Fruit fly (Drosophila melanogaster): ENCODE data around the gene CG4362.
A peak's percentile ranks its signal among the peaks of the same experiment; 100 is the strongest.

The CG4362 gene

DNA sequence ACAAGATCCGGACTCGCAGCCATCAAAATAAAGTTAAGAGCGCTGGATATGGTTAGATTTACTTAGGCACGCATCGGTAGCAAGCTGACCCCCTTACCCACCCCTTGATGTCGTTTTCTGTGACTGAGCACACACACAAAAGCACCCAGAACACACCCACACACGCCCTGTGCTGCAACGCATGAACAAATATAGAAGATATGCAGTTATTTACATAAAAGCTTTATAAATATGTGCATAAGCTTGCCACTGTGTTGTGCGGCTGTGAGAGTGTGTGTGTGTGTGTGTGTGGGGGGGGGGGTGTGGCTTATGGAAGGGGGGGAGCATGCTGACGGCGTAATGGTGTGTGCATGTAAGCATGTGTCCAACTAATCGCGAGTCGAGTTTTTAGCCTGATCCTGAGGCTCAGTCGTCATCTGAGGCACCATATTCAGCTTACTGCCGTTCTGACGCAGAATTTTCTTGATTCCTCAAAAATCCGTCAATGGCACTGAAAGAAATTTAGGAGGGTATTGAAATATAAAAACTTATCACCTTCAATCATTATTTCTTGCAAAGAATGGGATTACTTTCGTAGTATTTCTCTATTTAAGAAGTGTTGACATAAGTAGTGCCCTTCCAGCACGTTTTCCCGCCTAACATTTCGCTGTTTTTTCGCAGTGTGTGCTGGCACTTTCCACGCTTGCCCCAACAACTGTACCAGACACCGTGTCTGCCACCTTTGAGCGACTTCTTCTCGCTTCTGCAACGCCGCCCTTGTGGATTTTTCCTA is 21.5 kb downstream of the CG4362 start (continued):
- TF ChIP-seq Tbp (GFP tag; optimal IDR thresholded peaks at IDR 0.05): no peak
- peak; percentile 10 for TF ChIP-seq nom (GFP tag; optimal IDR thresholded peaks at IDR 0.05)
- peak; percentile 26 for TF ChIP-seq tio (GFP tag; optimal IDR thresholded peaks at IDR 0.05)
- TF ChIP-seq CG31388 (GFP tag; optimal IDR thresholded peaks at IDR 0.05): peak; percentile 50
- peak; percentile 53 for TF ChIP-seq CG16863 (GFP tag; optimal IDR thresholded peaks at IDR 0.05)
- no peak for TF ChIP-seq hb (GFP tag; IDR thresholded peaks at IDR 0.05; ENCODE audit: partially characterized antibody)
- TF ChIP-seq CG3065 (GFP tag; optimal IDR thresholded peaks at IDR 0.05): peak; percentile 36
- TF ChIP-seq Elba2 (GFP tag; optimal IDR thresholded peaks at IDR 0.05): no peak
- TF ChIP-seq Lim3 (GFP tag; IDR thresholded peaks at IDR 0.05): no peak
- peak; percentile 46 for TF ChIP-seq cg (GFP tag; optimal IDR thresholded peaks at IDR 0.05)
- peak; percentile 63 for TF ChIP-seq CG5245 (GFP tag; optimal IDR thresholded peaks at IDR 0.05)
- no peak for TF ChIP-seq da (GFP tag; optimal IDR thresholded peaks at IDR 0.05)
- no peak for TF ChIP-seq dpn (GFP tag; optimal IDR thresholded peaks at IDR 0.05)
- TF ChIP-seq sens (GFP tag): peak; percentile 35
- peak; percentile 51 for TF ChIP-seq CG43689 (GFP tag; IDR thresholded peaks at IDR 0.05)
- peak; percentile 61 for TF ChIP-seq Nf-YA (GFP tag; IDR thresholded peaks at IDR 0.05)
- TF ChIP-seq CG14441 (GFP tag; IDR thresholded peaks at IDR 0.05): 0 out of 2 replicates have a peak, but pooled peaks have one; percentile 7
- no peak for TF ChIP-seq rib (GFP tag; IDR thresholded peaks at IDR 0.05)
- 0 out of 4 replicates have a peak, but pooled peaks have one; percentile 2 for TF ChIP-seq Gug (GFP tag; IDR thresholded peaks at IDR 0.05)
- TF ChIP-seq CG8478 (optimal IDR thresholded peaks at IDR 0.05): no peak
- TF ChIP-seq bigmax (GFP tag; optimal IDR thresholded peaks at IDR 0.05): no peak
- TF ChIP-seq odd (GFP tag; optimal IDR thresholded peaks at IDR 0.05): peak; percentile 40
- TF ChIP-seq sens-2 (GFP tag; IDR thresholded peaks at IDR 0.05): peak; percentile 41; the same call in 1 of the 2 replicates
- no peak for TF ChIP-seq CG11696 (GFP tag; IDR thresholded peaks at IDR 0.05)
- TF ChIP-seq Stat92E (GFP tag; optimal IDR thresholded peaks at IDR 0.05): no peak
- peak; percentile 93 for TF ChIP-seq CG1792 (GFP tag; optimal IDR thresholded peaks at IDR 0.05)
- peak; percentile 80 for TF ChIP-seq CG18599 (GFP tag; optimal IDR thresholded peaks at IDR 0.05)
- no peak for TF ChIP-seq dati (GFP tag; IDR thresholded peaks at IDR 0.05)
- TF ChIP-seq Camta (GFP tag; optimal IDR thresholded peaks at IDR 0.05): no peak
- TF ChIP-seq aop (GFP tag; IDR thresholded peaks at IDR 0.05): 0 out of 2 replicates have a peak, but pooled peaks have one; percentile 32
- no peak for TF ChIP-seq CG15479 (GFP tag; optimal IDR thresholded peaks at IDR 0.05)
- no peak for TF ChIP-seq CG12155 (GFP tag; optimal IDR thresholded peaks at IDR 0.05)
- no peak; the same call in 2 of the 3 replicates for TF ChIP-seq B-H1 (GFP tag; IDR thresholded peaks at IDR 0.05)
- TF ChIP-seq Sox100B (GFP tag; optimal IDR thresholded peaks at IDR 0.05): peak; percentile 39
- TF ChIP-seq CG3163 (GFP tag; optimal IDR thresholded peaks at IDR 0.05): peak; percentile 19
- peak; percentile 49 for TF ChIP-seq CG12391 (tag; optimal IDR thresholded peaks at IDR 0.05)
- no peak for TF ChIP-seq CG12299 (tag; optimal IDR thresholded peaks at IDR 0.05)
- TF ChIP-seq CG17802 (tag; optimal IDR thresholded peaks at IDR 0.05): no peak
- peak; percentile 70 for TF ChIP-seq CG18764 (GFP tag; optimal IDR thresholded peaks at IDR 0.05)
- TF ChIP-seq Asciz (GFP tag; optimal IDR thresholded peaks at IDR 0.05): peak; percentile 94
- no peak for TF ChIP-seq so (GFP tag; IDR thresholded peaks at IDR 0.05)
- TF ChIP-seq tin (GFP tag; optimal IDR thresholded peaks at IDR 0.05): peak; percentile 48
- TF ChIP-seq sna (GFP tag; IDR thresholded peaks at IDR 0.05; ENCODE audit: partially characterized antibody): no peak
- no peak for TF ChIP-seq mirr (GFP tag; optimal IDR thresholded peaks at IDR 0.05)
- TF ChIP-seq CG12942 (GFP tag; optimal IDR thresholded peaks at IDR 0.05): peak; percentile 8
- TF ChIP-seq CG1024 (GFP tag; IDR thresholded peaks at IDR 0.05): peak; percentile 84; the same call in 1 of the 2 replicates
- peak; percentile 65 for TF ChIP-seq CG12104 (GFP tag; optimal IDR thresholded peaks at IDR 0.05)
- TF ChIP-seq CG34376 (GFP tag; optimal IDR thresholded peaks at IDR 0.05): no peak
- no peak for TF ChIP-seq CG2199 (GFP tag; IDR thresholded peaks at IDR 0.05)
- no peak for TF ChIP-seq CG2120 (GFP tag; optimal IDR thresholded peaks at IDR 0.05)
